Fruit fly (Drosophila melanogaster): ENCODE results near the gene Actn.

DNA sequence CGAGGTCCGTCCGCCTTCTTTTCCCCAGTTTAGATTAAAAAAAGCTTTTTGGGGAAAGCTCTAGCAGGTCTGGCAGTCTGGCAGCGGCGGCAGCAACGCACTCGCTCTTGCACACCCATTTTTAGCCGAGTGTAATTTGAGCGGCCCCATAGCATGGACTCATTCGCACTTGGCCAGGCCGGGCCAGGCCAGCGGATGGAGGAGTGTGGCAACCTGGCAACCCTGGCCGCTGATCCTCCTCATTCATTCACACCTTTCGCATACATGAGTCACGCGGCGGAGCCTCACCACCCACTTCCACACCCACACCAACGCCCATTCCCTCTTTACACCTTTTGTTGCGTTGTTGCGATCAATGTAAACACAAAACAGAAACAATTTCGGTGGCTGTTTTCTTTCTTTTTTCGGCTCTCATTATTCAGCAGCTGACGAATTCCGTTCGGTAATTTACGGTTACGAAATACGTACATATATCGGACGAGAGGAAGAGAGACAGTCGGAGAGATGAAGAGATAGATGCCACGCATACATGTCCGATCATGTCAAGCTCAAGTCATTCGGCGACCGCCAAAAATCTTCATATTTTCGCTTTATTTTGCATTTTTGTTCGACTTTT lies 9.2 kb downstream of the Actn start:
- TF ChIP-seq CG6163 (GFP tag; IDR thresholded peaks at IDR 0.05) (no peak), CG11902 (GFP tag; optimal IDR thresholded peaks at IDR 0.05) (no peak), CG6808 (GFP tag; optimal IDR thresholded peaks at IDR 0.05) (no peak), Hr4 (GFP tag; optimal IDR thresholded peaks at IDR 0.05) (no peak), Hr38 (GFP tag; optimal IDR thresholded peaks at IDR 0.05) (no peak), CG11294 (GFP tag; IDR thresholded peaks at IDR 0.05) (no peak), OdsH (GFP tag; optimal IDR thresholded peaks at IDR 0.05) (no peak), CG7368 (GFP tag; optimal IDR thresholded peaks at IDR 0.05) (no peak), CG31627 (GFP tag; optimal IDR thresholded peaks at IDR 0.05) (no peak), fkh (GFP tag; optimal IDR thresholded peaks at IDR 0.05) (peak; percentile 45)
